Worm (Caenorhabditis elegans): ENCODE results near the gene M01H9.4.

Gene M01H9.4

DNA sequence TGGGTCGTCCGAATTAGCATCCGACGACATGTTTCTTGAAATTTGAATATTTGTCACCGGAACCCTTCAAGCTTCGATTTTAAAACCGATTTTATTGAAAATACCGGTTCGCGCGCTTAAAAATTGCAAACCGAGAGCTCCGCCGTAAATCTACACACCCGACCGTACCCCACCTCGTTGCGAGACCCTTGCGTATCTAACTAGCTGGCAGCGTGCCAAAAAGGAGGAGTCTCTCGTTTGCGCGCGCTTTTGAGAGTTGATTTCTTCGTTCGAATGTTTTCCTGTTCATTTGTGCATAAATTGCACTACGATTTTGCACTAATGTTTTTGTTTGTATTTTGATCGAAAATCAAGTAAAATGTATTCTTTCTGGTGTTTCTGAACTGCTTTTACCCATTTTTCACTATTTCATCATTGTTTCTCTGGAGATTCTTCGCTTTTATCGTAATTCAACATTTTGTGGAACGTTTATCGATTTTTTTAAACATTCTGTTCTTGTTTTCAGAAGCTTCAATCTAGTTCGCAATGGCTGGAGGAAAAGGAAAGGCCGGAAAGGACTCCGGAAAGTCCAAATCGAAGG lies 36.9 kb downstream of the M01H9.4 start, which contains the start of the genes wapl-1 and htz-1:
TSS of gene wapl-1 (minus strand) at position 30 of the 580 bp plus-strand sequence.
TSS of gene htz-1 (plus strand) at position 506 of the 580 bp plus-strand sequence.
- TF ChIP-seq dao-5 (tag; optimal IDR thresholded peaks at IDR 0.05), result no peak
- peak; percentile 43 for TF ChIP-seq him-1 (tag; optimal IDR thresholded peaks at IDR 0.05)
- TF ChIP-seq W03F9.2 (tag; optimal IDR thresholded peaks at IDR 0.05), result peak; percentile 96

DNA sequence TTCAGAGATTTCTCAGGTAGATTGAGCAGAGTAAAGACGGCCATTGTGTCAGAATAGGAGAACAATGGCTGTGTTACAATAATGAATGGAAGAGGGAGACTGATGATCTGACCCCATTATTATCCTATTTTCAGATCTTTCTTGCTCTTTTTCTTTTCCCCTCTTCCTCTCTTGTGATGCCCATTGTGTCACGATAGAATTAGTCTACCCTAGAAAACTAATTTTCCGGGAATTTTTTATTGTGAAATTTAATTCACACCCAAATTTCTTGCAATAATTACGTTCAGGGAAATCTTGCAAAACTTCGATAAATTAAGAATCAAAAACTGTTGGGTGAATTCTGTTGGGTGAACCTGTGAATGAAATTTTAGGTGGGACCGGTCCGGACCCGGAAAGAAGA lies 41.6 kb downstream of the M01H9.4 start, which contains the start of gene fbxb-75:
TSS of gene fbxb-75 (minus strand) at position 101 of the 400 bp plus-strand sequence.
- no peak for TF ChIP-seq him-1 (tag; optimal IDR thresholded peaks at IDR 0.05)
- no peak for TF ChIP-seq dao-5 (tag; optimal IDR thresholded peaks at IDR 0.05)
- no peak for TF ChIP-seq W03F9.2 (tag; optimal IDR thresholded peaks at IDR 0.05)

DNA sequence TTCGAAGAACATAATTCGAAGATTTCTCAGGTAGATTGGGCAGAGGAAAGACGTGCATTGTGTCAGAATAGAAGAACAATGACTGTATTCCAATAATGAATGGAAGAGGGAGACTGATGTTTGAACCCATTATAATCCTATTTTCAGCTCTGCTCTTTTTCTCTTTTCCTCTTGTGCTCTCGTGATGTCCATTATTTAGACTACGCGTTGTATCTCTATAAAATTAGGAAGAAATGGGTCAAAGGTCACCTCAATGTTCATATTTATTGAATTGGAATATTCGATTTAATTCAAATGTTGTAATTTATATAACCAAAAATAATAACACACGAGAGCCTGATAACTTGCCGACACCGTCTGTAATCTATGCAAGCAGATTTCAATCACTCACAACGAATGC lies 43.5 kb downstream of the M01H9.4 start, which contains the start of gene fbxb-74:
TSS of gene fbxb-74 (minus strand) at position 101 of the 400 bp plus-strand sequence.
- TF ChIP-seq him-1 (tag; optimal IDR thresholded peaks at IDR 0.05) (no peak), dao-5 (tag; optimal IDR thresholded peaks at IDR 0.05) (no peak), W03F9.2 (tag; optimal IDR thresholded peaks at IDR 0.05) (no peak)

DNA sequence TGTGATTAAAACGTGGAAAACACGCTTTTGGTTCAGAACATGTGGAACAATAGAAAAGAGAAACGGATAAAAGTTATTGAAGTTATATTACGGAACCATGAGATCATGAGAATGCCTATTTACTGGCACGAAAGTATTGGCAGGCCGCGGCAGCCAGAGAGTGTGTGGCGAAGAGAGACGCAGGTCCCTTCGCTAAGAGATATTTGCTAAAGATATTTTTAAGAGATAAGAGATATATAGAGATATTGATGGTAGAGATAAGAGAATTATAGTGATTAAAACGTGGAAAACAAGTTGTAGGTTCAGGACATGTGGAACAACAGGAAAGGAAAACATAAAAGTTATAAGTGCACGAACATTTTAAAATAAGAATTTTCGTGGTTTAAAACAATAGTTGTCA lies 44.9 kb downstream of the M01H9.4 start:
- TF ChIP-seq W03F9.2 (tag; optimal IDR thresholded peaks at IDR 0.05) (no peak), dao-5 (tag; optimal IDR thresholded peaks at IDR 0.05) (no peak), him-1 (tag; optimal IDR thresholded peaks at IDR 0.05) (no peak)

DNA sequence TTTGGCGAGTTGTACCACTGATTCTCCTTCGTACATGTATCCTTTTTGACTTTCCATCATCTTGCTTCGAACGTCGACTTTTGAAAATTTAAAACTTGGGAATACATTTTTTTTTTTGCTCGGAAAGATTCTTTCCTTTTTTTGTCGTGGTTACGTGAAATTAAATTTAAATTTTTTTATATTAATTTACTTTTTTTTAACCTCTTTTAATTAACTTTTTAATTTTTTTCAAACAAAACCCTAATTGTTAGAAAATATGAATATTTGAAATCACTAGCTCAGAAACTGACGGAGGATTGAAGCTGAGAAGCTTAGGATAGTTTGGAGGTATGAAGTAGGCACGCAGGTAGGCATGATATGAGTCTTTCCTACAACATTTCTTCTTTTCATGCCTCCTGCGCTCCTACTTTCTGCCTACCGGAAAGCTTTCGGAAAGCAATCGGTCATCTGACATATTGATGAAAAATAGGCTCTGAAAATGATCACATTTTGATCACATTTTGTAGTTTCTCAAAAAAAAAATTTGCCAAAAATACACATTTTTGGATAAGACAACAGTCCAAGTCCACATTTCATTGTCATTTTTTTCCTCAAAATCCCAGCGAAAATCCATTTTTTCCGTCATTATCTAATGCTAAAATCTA lies 48.1 kb downstream of the M01H9.4 start, which contains the start of the genes R08C7.8 and R08C7.4:
TSS of gene R08C7.8 (minus strand) at position 101 of the 644 bp plus-strand sequence.
TSS of gene R08C7.4 (plus strand) at position 594 of the 644 bp plus-strand sequence.
- TF ChIP-seq dao-5 (tag; optimal IDR thresholded peaks at IDR 0.05), result no peak
- TF ChIP-seq him-1 (tag; optimal IDR thresholded peaks at IDR 0.05), result no peak
- no peak for TF ChIP-seq W03F9.2 (tag; optimal IDR thresholded peaks at IDR 0.05)
